Worm (Caenorhabditis elegans): Measurements from ENCODE around the gene glr-1.

The glr-1 gene

ce11 chrIII:8579367-8579766, 9.1 kb downstream of the glr-1 start:
- TF ChIP-seq lag-1 (GFP tag; IDR thresholded peaks at IDR 0.05): no peak
- no peak for TF ChIP-seq lin-54 (GFP tag; optimal IDR thresholded peaks at IDR 0.05)
- no peak for TF ChIP-seq rcor-1 (GFP tag; IDR thresholded peaks at IDR 0.05)
- TF ChIP-seq unc-130 (GFP tag; optimal IDR thresholded peaks at IDR 0.05): no peak
- TF ChIP-seq unc-62 (GFP tag; optimal IDR thresholded peaks at IDR 0.05): no peak

- no peak for TF ChIP-seq atf-7 (tag; optimal IDR thresholded peaks at IDR 0.05)
- no peak for TF ChIP-seq ceh-100 (GFP tag; IDR thresholded peaks at IDR 0.05)
- no peak for TF ChIP-seq gei-17 (GFP tag; optimal IDR thresholded peaks at IDR 0.05)
- no peak for TF ChIP-seq akir-1 (GFP tag; optimal IDR thresholded peaks at IDR 0.05)
- TF ChIP-seq F37B4.10 (GFP tag; IDR thresholded peaks at IDR 0.05): no peak
- TF ChIP-seq unc-130 (GFP tag; optimal IDR thresholded peaks at IDR 0.05): no peak
- TF ChIP-seq ekl-4 (GFP tag; IDR thresholded peaks at IDR 0.05): no peak
- TF ChIP-seq bed-1 (GFP tag; IDR thresholded peaks at IDR 0.05): no peak
- no peak for TF ChIP-seq T07F8.4 (tag; optimal IDR thresholded peaks at IDR 0.05)
- no peak for TF ChIP-seq mes-4 (tag; optimal IDR thresholded peaks at IDR 0.05)
- no peak for TF ChIP-seq madf-3 (GFP tag; IDR thresholded peaks at IDR 0.05)
- no peak for TF ChIP-seq lin-35 (GFP tag; optimal IDR thresholded peaks at IDR 0.05)
- TF ChIP-seq nhr-90 (tag; optimal IDR thresholded peaks at IDR 0.05): no peak
- no peak for TF ChIP-seq tbp1 (GFP tag; optimal IDR thresholded peaks at IDR 0.05)
Measured at ce11 chrIII:8578381-8578780, 10.1 kb downstream of the glr-1 start.

DNA sequence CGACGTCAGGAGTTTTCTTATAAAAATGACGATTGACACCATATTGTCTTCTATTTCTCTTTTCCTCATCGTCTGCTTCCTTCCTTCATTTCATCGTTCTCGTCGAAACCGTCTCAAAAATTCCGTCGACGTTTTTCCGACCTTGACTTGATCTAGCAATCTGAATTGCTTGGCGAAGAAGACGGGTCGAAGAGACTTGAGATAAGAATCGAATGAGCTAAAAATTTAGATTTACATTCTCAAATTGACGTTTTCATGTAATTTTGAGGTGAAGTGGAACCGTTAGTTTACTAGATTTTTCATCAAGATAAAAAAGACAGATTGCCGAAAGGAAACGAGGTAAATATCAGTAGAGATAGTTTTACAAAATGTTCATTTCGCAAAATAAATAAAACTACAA, 10.9 kb downstream of the glr-1 start:
- TF ChIP-seq tlf-1 (GFP tag; optimal IDR thresholded peaks at IDR 0.05): no peak

- TF ChIP-seq hlh-12 (tag; optimal IDR thresholded peaks at IDR 0.05): no peak
- TF ChIP-seq snpc-4 (GFP tag; optimal IDR thresholded peaks at IDR 0.05): no peak
- peak in 2 of 4 experiments; percentile 61 to 62 for TF ChIP-seq snpc-4 (tag; optimal IDR thresholded peaks at IDR 0.05)
Measured at ce11 chrIII:8575359-8576101, 12.9 kb downstream of the glr-1 start.

DNA sequence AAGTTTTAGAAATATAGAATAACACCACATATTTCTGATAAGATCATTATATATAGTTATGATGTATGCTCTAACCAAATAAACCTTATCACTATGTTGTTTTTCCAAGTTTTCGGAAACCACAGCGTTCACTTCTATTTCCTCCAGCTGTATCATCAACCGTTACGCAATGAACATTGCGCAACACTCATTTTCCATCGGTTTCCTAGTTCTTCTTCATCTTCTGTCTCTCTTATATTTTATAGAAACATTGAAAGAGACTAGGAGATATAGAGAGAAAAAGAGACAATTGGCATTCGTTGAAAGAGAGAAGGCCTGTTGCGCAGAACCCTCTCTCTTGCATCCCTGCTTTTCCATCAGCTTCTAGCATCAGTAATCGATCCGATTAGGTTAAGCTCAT, 14.1 kb downstream of the glr-1 start:
- no peak for TF ChIP-seq lir-1 (GFP tag; conservative IDR thresholded peaks at IDR 0.05)
- TF ChIP-seq lsl-1 (GFP tag; optimal IDR thresholded peaks at IDR 0.05): no peak
- TF ChIP-seq die-1 (tag; optimal IDR thresholded peaks at IDR 0.05): no peak
- no peak for TF ChIP-seq tbx-9 (tag; optimal IDR thresholded peaks at IDR 0.05; ENCODE audit: borderline replicate concordance)
- TF ChIP-seq bed-2 (GFP tag; IDR thresholded peaks at IDR 0.05): no peak
- no peak for TF ChIP-seq snpc-3.4 (tag; optimal IDR thresholded peaks at IDR 0.05)
- TF ChIP-seq Y79H2A.3 (GFP tag; conservative IDR thresholded peaks at IDR 0.05): no peak
- no peak for TF ChIP-seq cebp-2 (GFP tag; IDR thresholded peaks at IDR 0.05)
- no peak for TF ChIP-seq K12H6.12 (tag; optimal IDR thresholded peaks at IDR 0.05)

- TF ChIP-seq nhr-120 (GFP tag; IDR thresholded peaks at IDR 0.05): no peak
- TF ChIP-seq B0035.1 (tag; optimal IDR thresholded peaks at IDR 0.05): no peak
- no peak for TF ChIP-seq let-607 (tag; optimal IDR thresholded peaks at IDR 0.05)
- TF ChIP-seq nhr-90 (tag; optimal IDR thresholded peaks at IDR 0.05): no peak
- no peak for TF ChIP-seq hmg-20 (GFP tag; IDR thresholded peaks at IDR 0.05)
- no peak for TF ChIP-seq Y95B8A.8 (GFP tag; IDR thresholded peaks at IDR 0.05)
- no peak for TF ChIP-seq hsf-1 (GFP tag; IDR thresholded peaks at IDR 0.05)
- TF ChIP-seq ztf-6 (GFP tag; IDR thresholded peaks at IDR 0.05): no peak
- no peak for TF ChIP-seq tbx-9 (tag; optimal IDR thresholded peaks at IDR 0.05; ENCODE audit: borderline replicate concordance)
Measured at ce11 chrIII:8573869-8574268, 14.6 kb downstream of the glr-1 start.

Data from whole organism, young adult.